Fruit fly (Drosophila melanogaster) whole organism, embryonic: Measurements from ENCODE around the gene Aatf.

Experiments used
- Ada2b ChIP-seq: fragments of 200-800 bp; sonication (Bioruptor generic); IDR thresholded peaks from 2 replicates; pipeline ENCODE4 v1.3.6; 2022; ENCODE audit warnings: missing biosample characterization, missing genetic modification characterization
- Adf1 ChIP-seq: fragments of 200-800 bp; sonication (Bioruptor generic); IDR thresholded peaks from 2 replicates; pipeline ENCODE4 v1.3.6; 2022; ENCODE audit warnings: missing biosample characterization, missing genetic modification characterization
- CG10462 ChIP-seq: fragments of 200-800 bp; sonication (Bioruptor generic); optimal IDR thresholded peaks from 2 replicates; lab custom pipeline; 2016; ENCODE audit warnings: missing biosample characterization, missing genetic modification characterization
- CG11695 ChIP-seq: fragments of 200-800 bp; sonication (Bioruptor generic); IDR thresholded peaks from 3 replicates; pipeline ENCODE4 v1.3.6; 2022; ENCODE audit warnings: missing biosample characterization, missing genetic modification characterization
- CG12769 ChIP-seq: fragments of 200-800 bp; sonication (Bioruptor generic); optimal IDR thresholded peaks from 2 replicates; lab custom pipeline; 2019; ENCODE audit warnings: missing biosample characterization, mild to moderate bottlenecking, missing genetic modification characterization, moderate library complexity
- CG12942 ChIP-seq: fragments of 200-800 bp; sonication (Bioruptor generic); optimal IDR thresholded peaks from 3 replicates; lab custom pipeline; 2016; ENCODE audit warnings: missing biosample characterization, missing genetic modification characterization
- CG13624 ChIP-seq: fragments of 200-800 bp; sonication (Bioruptor generic); optimal IDR thresholded peaks from 2 replicates; lab custom pipeline; 2016; ENCODE audit warnings: missing biosample characterization, missing genetic modification characterization
- CG13775 ChIP-seq: fragments of 200-800 bp; sonication (Bioruptor generic); optimal IDR thresholded peaks from 3 replicates; lab custom pipeline; 2017; ENCODE audit warnings: missing biosample characterization, mild to moderate bottlenecking, missing genetic modification characterization
- CG17802 ChIP-seq: fragments of 200-800 bp; sonication (Bioruptor generic); optimal IDR thresholded peaks from 2 replicates; lab custom pipeline; 2018; ENCODE audit warnings: missing biosample characterization, mild to moderate bottlenecking, missing genetic modification characterization, moderate library complexity
- CG18764 ChIP-seq: fragments of 200-800 bp; sonication (Bioruptor generic); optimal IDR thresholded peaks from 3 replicates; lab custom pipeline; 2016; ENCODE audit warnings: missing biosample characterization, missing genetic modification characterization
- CG2116 ChIP-seq: fragments of 200-800 bp; sonication (Bioruptor generic); optimal IDR thresholded peaks from 3 replicates; lab custom pipeline; 2018; ENCODE audit warnings: missing biosample characterization, mild to moderate bottlenecking, missing genetic modification characterization
- CG3065 ChIP-seq: fragments of 200-800 bp; sonication (Bioruptor generic); optimal IDR thresholded peaks from 2 replicates; lab custom pipeline; 2016; ENCODE audit warnings: missing biosample characterization, missing genetic modification characterization
- CG32532 ChIP-seq: fragments of 200-800 bp; sonication (Bioruptor generic); IDR thresholded peaks from 2 replicates; pipeline ENCODE4 v1.3.6; 2022; ENCODE audit warnings: missing biosample characterization, missing genetic modification characterization
- CG3838 ChIP-seq: fragments of 200-800 bp; sonication (Bioruptor generic); optimal IDR thresholded peaks from 3 replicates; lab custom pipeline; 2016; ENCODE audit warnings: missing biosample characterization, missing genetic modification characterization
- CG4360 ChIP-seq: fragments of 200-800 bp; sonication (Bioruptor generic); IDR thresholded peaks from 2 replicates; pipeline ENCODE4 v1.3.6; 2022; ENCODE audit warnings: missing biosample characterization, missing genetic modification characterization
- CG4617 ChIP-seq: fragments of 200-800 bp; sonication (Bioruptor generic); optimal IDR thresholded peaks from 3 replicates; lab custom pipeline; 2016; ENCODE audit warnings: missing biosample characterization, missing genetic modification characterization, borderline replicate concordance
- CG4730 ChIP-seq: fragments of 200-800 bp; sonication (Bioruptor generic); IDR thresholded peaks from 2 replicates; pipeline ENCODE4 v1.3.6; 2022; ENCODE audit warnings: missing biosample characterization, missing genetic modification characterization
- CG6654 ChIP-seq: fragments of 200-800 bp; sonication (Bioruptor generic); optimal IDR thresholded peaks from 2 replicates; lab custom pipeline; 2017; ENCODE audit warnings: missing biosample characterization, mild to moderate bottlenecking, missing genetic modification characterization
- CG6854 ChIP-seq: fragments of 200-800 bp; sonication (Bioruptor generic); optimal IDR thresholded peaks from 3 replicates; lab custom pipeline; 2017; ENCODE audit warnings: missing biosample characterization, mild to moderate bottlenecking, missing genetic modification characterization
- CG9215 ChIP-seq: fragments of 200-800 bp; sonication (Bioruptor generic); IDR thresholded peaks from 2 replicates; pipeline ENCODE4 v1.3.6; 2022; ENCODE audit warnings: missing biosample characterization, missing genetic modification characterization
- CG9437 ChIP-seq: fragments of 200-800 bp; sonication (Bioruptor generic); optimal IDR thresholded peaks from 2 replicates; lab custom pipeline; 2018; ENCODE audit warnings: missing biosample characterization, mild to moderate bottlenecking, missing genetic modification characterization
- CG9932 ChIP-seq: fragments of 200-800 bp; sonication (Bioruptor generic); IDR thresholded peaks from 2 replicates; pipeline ENCODE4 v1.3.6; 2022; ENCODE audit warnings: missing biosample characterization, missing genetic modification characterization
- D19B ChIP-seq: fragments of 200-800 bp; sonication (Bioruptor generic); optimal IDR thresholded peaks from 2 replicates; lab custom pipeline; 2017; ENCODE audit warnings: missing biosample characterization, mild to moderate bottlenecking, missing genetic modification characterization
- Dek ChIP-seq: fragments of 200-800 bp; sonication (Bioruptor generic); optimal IDR thresholded peaks from 3 replicates; lab custom pipeline; 2019; ENCODE audit warnings: missing biosample characterization, mild to moderate bottlenecking, missing genetic modification characterization, moderate library complexity
- Ets65A ChIP-seq: fragments of 200-800 bp; sonication (Bioruptor generic); peaks from one replicate; lab custom pipeline; 2016; ENCODE audit warnings: missing biosample characterization, missing genetic modification characterization
- H15 ChIP-seq: fragments of 200-800 bp; sonication (Bioruptor generic); IDR thresholded peaks from 3 replicates; pipeline ENCODE4 v1.3.6; 2022; ENCODE audit warnings: missing biosample characterization, missing genetic modification characterization
- HHEX ChIP-seq: fragments of 200-800 bp; sonication (Bioruptor generic); optimal IDR thresholded peaks from 3 replicates; lab custom pipeline; 2017; ENCODE audit warnings: missing biosample characterization, mild to moderate bottlenecking, missing genetic modification characterization, missing genetic modification reagents
- Lim3 ChIP-seq: fragments of 200-800 bp; sonication (Bioruptor generic); IDR thresholded peaks from 2 replicates; pipeline ENCODE4 v1.3.6; 2022; ENCODE audit warnings: missing biosample characterization, missing genetic modification characterization
- Mes4 ChIP-seq: fragments of 200-800 bp; sonication (Bioruptor generic); optimal IDR thresholded peaks from 2 replicates; lab custom pipeline; 2016; ENCODE audit warnings: missing biosample characterization, missing genetic modification characterization
- Myb ChIP-seq: fragments of 200-800 bp; sonication (Bioruptor generic); optimal IDR thresholded peaks from 2 replicates; lab custom pipeline; 2016; ENCODE audit warnings: missing biosample characterization, missing genetic modification characterization
- NC2β ChIP-seq: fragments of 200-800 bp; sonication (Bioruptor generic); optimal IDR thresholded peaks from 2 replicates; lab custom pipeline; 2016; ENCODE audit warnings: missing biosample characterization, missing genetic modification characterization
- Nf-YB ChIP-seq: fragments of 200-800 bp; sonication (Bioruptor generic); optimal IDR thresholded peaks from 3 replicates; lab custom pipeline; 2019; ENCODE audit warnings: missing biosample characterization, mild to moderate bottlenecking, missing genetic modification characterization, moderate library complexity
- Nf-YC ChIP-seq: fragments of 200-800 bp; optimal IDR thresholded peaks from 3 replicates; lab custom pipeline; 2019; ENCODE audit warnings: missing biosample characterization, mild to moderate bottlenecking, missing genetic modification characterization, moderate library complexity
- Oaz ChIP-seq: fragments of 200-800 bp; sonication (Bioruptor generic); IDR thresholded peaks from 2 replicates; pipeline ENCODE4 v1.3.6; 2022; ENCODE audit warnings: missing biosample characterization, missing genetic modification characterization
- aop ChIP-seq: fragments of 200-800 bp; sonication (Bioruptor generic); IDR thresholded peaks from 2 replicates; pipeline ENCODE4 v1.3.6; 2022; ENCODE audit warnings: missing biosample characterization, missing genetic modification characterization
- ato ChIP-seq: fragments of 200-800 bp; sonication (Bioruptor generic); IDR thresholded peaks from 2 replicates; pipeline ENCODE4 v1.3.6; 2022; ENCODE audit warnings: missing biosample characterization, missing genetic modification characterization; ENCODE audit not compliant: partially characterized antibody
- bcd ChIP-seq: fragments of 200-800 bp; sonication (Bioruptor generic); optimal IDR thresholded peaks from 2 replicates; lab custom pipeline; 2017; ENCODE audit warnings: missing biosample characterization, mild to moderate bottlenecking, missing genetic modification characterization
- ci ChIP-seq: fragments of 200-800 bp; sonication (Bioruptor generic); IDR thresholded peaks from 3 replicates; pipeline ENCODE4 v1.3.6; 2022; ENCODE audit warnings: missing biosample characterization, missing genetic modification characterization
- crol ChIP-seq: fragments of 200-800 bp; sonication (Bioruptor generic); IDR thresholded peaks from 2 replicates; pipeline ENCODE4 v1.3.6; 2022; ENCODE audit warnings: missing biosample characterization, missing genetic modification characterization
- dimm ChIP-seq: fragments of 200-800 bp; sonication (Bioruptor generic); IDR thresholded peaks from 2 replicates; pipeline ENCODE4 v1.3.6; 2022; ENCODE audit warnings: missing biosample characterization, missing genetic modification characterization
- en ChIP-seq: fragments of 200-800 bp; sonication (Bioruptor generic); optimal IDR thresholded peaks from 2 replicates; lab custom pipeline; 2016; ENCODE audit warnings: missing biosample characterization, missing genetic modification characterization
- fd102C ChIP-seq: fragments of 200-800 bp; sonication (Bioruptor generic); optimal IDR thresholded peaks from 2 replicates; lab custom pipeline; 2018; ENCODE audit warnings: missing biosample characterization, mild to moderate bottlenecking, missing genetic modification characterization, moderate library complexity
- ham ChIP-seq: fragments of 200-800 bp; sonication (Bioruptor generic); IDR thresholded peaks from 2 replicates; pipeline ENCODE4 v1.3.6; 2022; ENCODE audit warnings: missing biosample characterization, missing genetic modification characterization
- kni ChIP-seq: fragments of 200-800 bp; sonication (Bioruptor generic); optimal IDR thresholded peaks from 3 replicates; lab custom pipeline; 2017; ENCODE audit warnings: mild to moderate bottlenecking, missing biosample characterization, missing genetic modification reagents, missing genetic modification characterization
- mam ChIP-seq: fragments of 200-800 bp; sonication (Bioruptor generic); optimal IDR thresholded peaks from 3 replicates; lab custom pipeline; 2016; ENCODE audit warnings: missing biosample characterization, missing genetic modification characterization
- onecut ChIP-seq: fragments of 200-800 bp; sonication (Bioruptor generic); IDR thresholded peaks from 2 replicates; pipeline ENCODE4 v1.3.6; 2022; ENCODE audit warnings: missing biosample characterization, missing genetic modification characterization
- org-1 ChIP-seq: fragments of 200-800 bp; sonication (Bioruptor generic); optimal IDR thresholded peaks from 2 replicates; lab custom pipeline; 2017; ENCODE audit warnings: missing biosample characterization, missing genetic modification characterization
- shn ChIP-seq: fragments of 200-800 bp; sonication (Bioruptor generic); optimal IDR thresholded peaks from 3 replicates; lab custom pipeline; 2016; ENCODE audit warnings: missing biosample characterization, missing genetic modification characterization
- stc ChIP-seq: fragments of 200-800 bp; sonication (Bioruptor generic); IDR thresholded peaks from 2 replicates; pipeline ENCODE4 v1.3.6; 2022; ENCODE audit warnings: missing biosample characterization, missing genetic modification characterization
- tin ChIP-seq: fragments of 200-800 bp; sonication (Bioruptor generic); optimal IDR thresholded peaks from 3 replicates; lab custom pipeline; 2016; ENCODE audit warnings: missing biosample characterization, missing genetic modification characterization
- toy ChIP-seq: fragments of 200-800 bp; sonication (Bioruptor generic); IDR thresholded peaks from 2 replicates; pipeline ENCODE4 v1.3.6; 2022; ENCODE audit warnings: missing biosample characterization, missing genetic modification characterization
- wdn ChIP-seq: fragments of 200-800 bp; sonication (Bioruptor generic); IDR thresholded peaks from 2 replicates; pipeline ENCODE4 v1.3.6; 2022; ENCODE audit warnings: missing biosample characterization, missing genetic modification characterization
- wor ChIP-seq: fragments of 200-800 bp; sonication (Bioruptor generic); IDR thresholded peaks from 2 replicates; pipeline ENCODE4 v1.3.6; 2022; ENCODE audit warnings: missing biosample characterization, missing genetic modification characterization

The Aatf gene

dm6 chr2L:6708997-6709662 lies 8.3 kb upstream of the Aatf start, which contains the start of gene Tsp (continued):
- no peak for TF ChIP-seq CG13624 (GFP tag; lab: Kevin White, UChicago)
- no peak for TF ChIP-seq wor (GFP tag; lab: Robert Waterston, UW)
- TF ChIP-seq CG9932 (GFP tag; lab: Robert Waterston, UW): no peak
- TF ChIP-seq CG6854 (GFP tag; lab: Kevin White, UChicago): no peak
- no peak for TF ChIP-seq HHEX (GFP tag; lab: Kevin White, UChicago)
- TF ChIP-seq dimm (GFP tag; lab: Robert Waterston, UW): no peak
- no peak for TF ChIP-seq Nf-YB (GFP tag; lab: Kevin White, UChicago)
- no peak for TF ChIP-seq H15 (GFP tag; lab: Robert Waterston, UW)
- TF ChIP-seq CG10462 (GFP tag; lab: Kevin White, UChicago): no peak
- no peak for TF ChIP-seq CG3838 (GFP tag; lab: Kevin White, UChicago)
- TF ChIP-seq CG32532 (GFP tag; lab: Robert Waterston, UW): peak; percentile 20; the same call in 1 of the 2 replicates
- TF ChIP-seq Ets65A (GFP tag; lab: Kevin White, UChicago): peak; percentile 30
- no peak for TF ChIP-seq Myb (GFP tag; lab: Kevin White, UChicago)
- no peak for TF ChIP-seq fd102C (GFP tag; lab: Kevin White, UChicago)
- no peak for TF ChIP-seq Ada2b
- no peak for TF ChIP-seq Nf-YC (tag; lab: Kevin White, UChicago)
- TF ChIP-seq ci (GFP tag; lab: Robert Waterston, UW): peak; percentile 17; the same call in 1 of the 3 replicates
- TF ChIP-seq bcd (GFP tag; lab: Kevin White, UChicago): no peak
- TF ChIP-seq CG9437: no peak
- no peak for TF ChIP-seq toy (GFP tag; lab: Robert Waterston, UW)
- TF ChIP-seq Lim3 (GFP tag; lab: Robert Waterston, UW): no peak
- TF ChIP-seq CG4360 (GFP tag; lab: Robert Waterston, UW): peak; percentile 93
- no peak for TF ChIP-seq mam
- no peak for TF ChIP-seq stc (GFP tag; lab: Robert Waterston, UW)
- TF ChIP-seq Dek: no peak
- no peak for TF ChIP-seq CG11695 (GFP tag; lab: Robert Waterston, UW)
- no peak for TF ChIP-seq aop (GFP tag; lab: Robert Waterston, UW)
- no peak for TF ChIP-seq en
- TF ChIP-seq tin (GFP tag; lab: Kevin White, UChicago): no peak
- TF ChIP-seq CG3065 (GFP tag; lab: Kevin White, UChicago): no peak
- TF ChIP-seq NC2β (GFP tag; lab: Kevin White, UChicago): no peak
- TF ChIP-seq onecut (GFP tag; lab: Robert Waterston, UW): no peak
- no peak for TF ChIP-seq CG4730 (GFP tag; lab: Robert Waterston, UW)
- TF ChIP-seq CG6654 (GFP tag; lab: Kevin White, UChicago): no peak
- no peak for TF ChIP-seq org-1
- TF ChIP-seq wdn (GFP tag; lab: Robert Waterston, UW): no peak
- peak; percentile 82 for TF ChIP-seq CG12769 (tag; lab: Kevin White, UChicago)
- no peak for TF ChIP-seq CG13775 (GFP tag; lab: Kevin White, UChicago)
- no peak for TF ChIP-seq kni (GFP tag; lab: Kevin White, UChicago)
- TF ChIP-seq D19B (GFP tag; lab: Kevin White, UChicago): no peak
- TF ChIP-seq Mes4 (GFP tag; lab: Kevin White, UChicago): no peak
- TF ChIP-seq shn: no peak
- TF ChIP-seq CG17802 (tag; lab: Kevin White, UChicago): no peak
- no peak for TF ChIP-seq Oaz
- no peak for TF ChIP-seq ato (GFP tag; lab: Robert Waterston, UW)
- peak; percentile 95 for TF ChIP-seq Adf1 (GFP tag; lab: Robert Waterston, UW)
- TF ChIP-seq ham (GFP tag; lab: Robert Waterston, UW): no peak
- TF ChIP-seq CG4617 (GFP tag; lab: Kevin White, UChicago): no peak
- no peak for TF ChIP-seq crol (GFP tag; lab: Robert Waterston, UW)
- no peak for TF ChIP-seq CG9215 (GFP tag; lab: Robert Waterston, UW)
- no peak for TF ChIP-seq CG12942 (GFP tag; lab: Kevin White, UChicago)
- TF ChIP-seq CG2116 (GFP tag; lab: Kevin White, UChicago): no peak
- no peak for TF ChIP-seq CG18764
